Fruit fly (Drosophila melanogaster) whole organism, embryonic: ENCODE measurements around the gene dbo.

Source experiments
- Aef1 ChIP-seq: fragments of 200-800 bp; sonication (Bioruptor generic); IDR thresholded peaks from 3 replicates; pipeline ENCODE4 v1.3.6; 2022; ENCODE audit warnings: missing biosample characterization, missing genetic modification characterization
- B-H1 ChIP-seq: fragments of 200-800 bp; sonication (Bioruptor generic); IDR thresholded peaks from 3 replicates; pipeline ENCODE4 v1.3.6; 2022; ENCODE audit warnings: missing biosample characterization, missing genetic modification characterization
- CG12155 ChIP-seq: fragments of 200-800 bp; sonication (Bioruptor generic); optimal IDR thresholded peaks from 3 replicates; lab custom pipeline; 2016; ENCODE audit warnings: missing biosample characterization, missing genetic modification characterization
- CG12219 ChIP-seq: fragments of 200-800 bp; sonication (Bioruptor generic); optimal IDR thresholded peaks from 3 replicates; lab custom pipeline; 2018; ENCODE audit warnings: missing biosample characterization, mild to moderate bottlenecking, missing genetic modification characterization
- CG13287 ChIP-seq: fragments of 200-800 bp; sonication (Bioruptor generic); IDR thresholded peaks from 2 replicates; pipeline ENCODE4 v1.3.6; 2022; ENCODE audit warnings: missing biosample characterization, missing genetic modification characterization; ENCODE audit not compliant: partially characterized antibody
- CG13775 ChIP-seq: fragments of 200-800 bp; sonication (Bioruptor generic); optimal IDR thresholded peaks from 3 replicates; lab custom pipeline; 2017; ENCODE audit warnings: missing biosample characterization, mild to moderate bottlenecking, missing genetic modification characterization
- CG15601 ChIP-seq: fragments of 200-800 bp; sonication (Bioruptor generic); optimal IDR thresholded peaks from 3 replicates; lab custom pipeline; 2019; ENCODE audit warnings: missing biosample characterization, mild to moderate bottlenecking, missing genetic modification characterization, moderate library complexity
- CG17186 ChIP-seq: fragments of 200-800 bp; sonication (Bioruptor generic); optimal IDR thresholded peaks from 3 replicates; lab custom pipeline; 2017; ENCODE audit warnings: missing biosample characterization, missing genetic modification reagents, missing genetic modification characterization
- CG17361 ChIP-seq: fragments of 200-800 bp; sonication (Bioruptor generic); IDR thresholded peaks from 3 replicates; pipeline ENCODE4 v1.3.6; 2022; ENCODE audit warnings: missing biosample characterization, missing genetic modification characterization
- CG2199 ChIP-seq: fragments of 200-800 bp; sonication (Bioruptor generic); IDR thresholded peaks from 3 replicates; pipeline ENCODE4 v1.3.6; 2022; ENCODE audit warnings: missing biosample characterization, missing genetic modification characterization
- CG2889 ChIP-seq: fragments of 200-800 bp; sonication (Bioruptor generic); IDR thresholded peaks from 3 replicates; pipeline ENCODE4 v1.3.6; 2022; ENCODE audit warnings: missing biosample characterization, missing genetic modification characterization
- CG3995 ChIP-seq: fragments of 200-800 bp; sonication (Bioruptor generic); optimal IDR thresholded peaks from 3 replicates; lab custom pipeline; 2016; ENCODE audit warnings: missing biosample characterization, missing genetic modification characterization
- CG6791 ChIP-seq: fragments of 200-800 bp; sonication (Bioruptor generic); IDR thresholded peaks from 3 replicates; pipeline ENCODE4 v1.3.6; 2022; ENCODE audit warnings: missing biosample characterization, missing genetic modification characterization; ENCODE audit not compliant: partially characterized antibody
- CG8089 ChIP-seq: fragments of 200-800 bp; sonication (Bioruptor generic); optimal IDR thresholded peaks from 3 replicates; lab custom pipeline; 2016; ENCODE audit warnings: missing biosample characterization, missing genetic modification characterization
- CG8944 ChIP-seq: fragments of 200-800 bp; sonication (Bioruptor generic); optimal IDR thresholded peaks from 3 replicates; lab custom pipeline; 2016; ENCODE audit warnings: missing biosample characterization, missing genetic modification characterization
- HLH54F ChIP-seq: fragments of 200-800 bp; sonication (Bioruptor generic); optimal IDR thresholded peaks from 3 replicates; lab custom pipeline; 2016; ENCODE audit warnings: missing biosample characterization, missing genetic modification characterization
- HmgZ ChIP-seq: fragments of 200-800 bp; sonication (Bioruptor generic); optimal IDR thresholded peaks from 2 replicates; lab custom pipeline; 2018; ENCODE audit warnings: missing biosample characterization, mild to moderate bottlenecking, missing genetic modification characterization
- Med ChIP-seq: fragments of 200-800 bp; sonication (Bioruptor generic); peaks from one replicate; lab custom pipeline; 2016; ENCODE audit warnings: missing biosample characterization, missing genetic modification characterization, mild to moderate bottlenecking, inconsistent platforms, moderate library complexity
- Nf-YC ChIP-seq: fragments of 200-800 bp; optimal IDR thresholded peaks from 3 replicates; lab custom pipeline; 2019; ENCODE audit warnings: missing biosample characterization, mild to moderate bottlenecking, missing genetic modification characterization, moderate library complexity
- Oaz ChIP-seq: fragments of 200-800 bp; sonication (Bioruptor generic); IDR thresholded peaks from 2 replicates; pipeline ENCODE4 v1.3.6; 2022; ENCODE audit warnings: missing biosample characterization, missing genetic modification characterization
- Ravus ChIP-seq: fragments of 200-800 bp; sonication (Bioruptor generic); IDR thresholded peaks from 2 replicates; pipeline ENCODE4 v1.3.6; 2022; ENCODE audit warnings: missing biosample characterization, missing genetic modification characterization
- Side ChIP-seq: fragments of 200-800 bp; sonication (Bioruptor generic); optimal IDR thresholded peaks from 2 replicates; lab custom pipeline; 2016; ENCODE audit warnings: missing biosample characterization, missing genetic modification characterization
- Trl ChIP-seq, 3 experiments: fragments of >200 bp in 2 of 3; fragments of 200-800 bp in 1 of 3; sonication (Bioruptor generic) in 1 of 3; optimal IDR thresholded peaks; 2 replicates in 1 of 3; 3 replicates in 2 of 3; lab custom pipeline; 2016 to 2017; ENCODE audit warnings: missing biosample characterization in 1 of 3, missing genetic modification characterization in 1 of 3
- al ChIP-seq: fragments of 200-800 bp; sonication (Bioruptor generic); IDR thresholded peaks from 2 replicates; pipeline ENCODE4 v1.3.6; 2022; ENCODE audit warnings: missing biosample characterization, missing genetic modification characterization
- ara ChIP-seq: fragments of 200-800 bp; sonication (Bioruptor generic); IDR thresholded peaks from 2 replicates; pipeline ENCODE4 v1.3.6; 2022; ENCODE audit warnings: missing biosample characterization, missing genetic modification characterization
- bbx ChIP-seq: fragments of 200-800 bp; sonication (Bioruptor generic); IDR thresholded peaks from 2 replicates; pipeline ENCODE4 v1.3.6; 2022; ENCODE audit warnings: missing biosample characterization, missing genetic modification characterization; ENCODE audit not compliant: partially characterized antibody
- caup ChIP-seq: fragments of 200-800 bp; sonication (Bioruptor generic); optimal IDR thresholded peaks from 3 replicates; lab custom pipeline; 2017; ENCODE audit warnings: missing biosample characterization, mild to moderate bottlenecking, missing genetic modification characterization, moderate library complexity; ENCODE audit not compliant: severe bottlenecking
- danr ChIP-seq: fragments of 200-800 bp; sonication (Bioruptor generic); IDR thresholded peaks from 2 replicates; pipeline ENCODE4 v1.3.6; 2022; ENCODE audit warnings: missing biosample characterization, missing genetic modification characterization
- dati ChIP-seq: fragments of 200-800 bp; sonication (Bioruptor generic); IDR thresholded peaks from 2 replicates; pipeline ENCODE4 v1.3.6; 2022; ENCODE audit warnings: missing biosample characterization, missing genetic modification characterization
- dimm ChIP-seq: fragments of 200-800 bp; sonication (Bioruptor generic); IDR thresholded peaks from 2 replicates; pipeline ENCODE4 v1.3.6; 2022; ENCODE audit warnings: missing biosample characterization, missing genetic modification characterization
- emc ChIP-seq: fragments of 200-800 bp; sonication (Bioruptor generic); optimal IDR thresholded peaks from 2 replicates; lab custom pipeline; 2016; ENCODE audit warnings: missing biosample characterization, missing genetic modification characterization
- jing ChIP-seq: fragments of 200-800 bp; sonication (Bioruptor generic); optimal IDR thresholded peaks from 2 replicates; lab custom pipeline; 2018; ENCODE audit warnings: missing biosample characterization, mild to moderate bottlenecking, missing genetic modification characterization
- lab ChIP-seq: fragments of 200-800 bp; sonication (Bioruptor generic); optimal IDR thresholded peaks from 3 replicates; lab custom pipeline; 2017; ENCODE audit warnings: missing biosample characterization, missing genetic modification characterization, mild to moderate bottlenecking, moderate library complexity, missing genetic modification reagents
- odd ChIP-seq: fragments of 200-800 bp; sonication (Bioruptor generic); optimal IDR thresholded peaks from 2 replicates; lab custom pipeline; 2017; ENCODE audit warnings: missing biosample characterization, mild to moderate bottlenecking, missing genetic modification characterization
- p53 ChIP-seq: fragments of 200-800 bp; sonication (Bioruptor generic); optimal IDR thresholded peaks from 2 replicates; lab custom pipeline; 2016; ENCODE audit warnings: missing biosample characterization, missing genetic modification characterization
- peb ChIP-seq: fragments of 200-800 bp; sonication (Bioruptor generic); IDR thresholded peaks from 2 replicates; pipeline ENCODE4 v1.3.6; 2022; ENCODE audit warnings: missing biosample characterization, missing genetic modification characterization
- prd ChIP-seq, 3 experiments: fragments of >200 bp in 2 of 3; fragments of 200-800 bp in 1 of 3; sonication (Bioruptor generic) in 1 of 3; optimal IDR thresholded peaks in 2 of 3; IDR thresholded peaks in 1 of 3; 2 replicates in 2 of 3; 3 replicates in 1 of 3; pipeline versions ENCODE4 v1.3.6 to Lab custom; 2017 to 2022; ENCODE audit warnings: missing biosample characterization in 1 of 3, missing genetic modification characterization in 1 of 3
- pros ChIP-seq: fragments of 200-800 bp; sonication (Bioruptor generic); optimal IDR thresholded peaks from 3 replicates; lab custom pipeline; 2019; ENCODE audit warnings: missing biosample characterization, mild to moderate bottlenecking, missing genetic modification characterization, moderate library complexity
- sim ChIP-seq: fragments of 200-800 bp; sonication (Bioruptor generic); IDR thresholded peaks from 2 replicates; pipeline ENCODE4 v1.3.6; 2022; ENCODE audit warnings: missing biosample characterization, missing genetic modification characterization
- sisA ChIP-seq: fragments of 200-800 bp; sonication (Bioruptor generic); IDR thresholded peaks from 2 replicates; pipeline ENCODE4 v1.3.6; 2022; ENCODE audit warnings: missing biosample characterization, missing genetic modification characterization
- sob ChIP-seq: fragments of 200-800 bp; sonication (Bioruptor generic); IDR thresholded peaks from 2 replicates; pipeline ENCODE4 v1.3.6; 2022; ENCODE audit warnings: missing biosample characterization, missing genetic modification characterization
- sr ChIP-seq: fragments of 200-800 bp; sonication (Bioruptor generic); IDR thresholded peaks from 3 replicates; pipeline ENCODE4 v1.3.6; 2022; ENCODE audit warnings: missing biosample characterization, missing genetic modification characterization
- tll ChIP-seq, 2 experiments: fragments of 200-800 bp in 1 of 2; fragments of >200 bp in 1 of 2; sonication (Bioruptor generic) in 1 of 2; optimal IDR thresholded peaks; 2 replicates each; lab custom pipeline; 2017 to 2019; ENCODE audit warnings: missing biosample characterization in 2 of 2, missing genetic modification characterization in 2 of 2, mild to moderate bottlenecking in 1 of 2, moderate library complexity in 1 of 2
- unpg ChIP-seq: fragments of 200-800 bp; sonication (Bioruptor generic); optimal IDR thresholded peaks from 3 replicates; lab custom pipeline; 2018; ENCODE audit warnings: missing biosample characterization, mild to moderate bottlenecking, missing genetic modification characterization, moderate library complexity

Gene dbo

DNA sequence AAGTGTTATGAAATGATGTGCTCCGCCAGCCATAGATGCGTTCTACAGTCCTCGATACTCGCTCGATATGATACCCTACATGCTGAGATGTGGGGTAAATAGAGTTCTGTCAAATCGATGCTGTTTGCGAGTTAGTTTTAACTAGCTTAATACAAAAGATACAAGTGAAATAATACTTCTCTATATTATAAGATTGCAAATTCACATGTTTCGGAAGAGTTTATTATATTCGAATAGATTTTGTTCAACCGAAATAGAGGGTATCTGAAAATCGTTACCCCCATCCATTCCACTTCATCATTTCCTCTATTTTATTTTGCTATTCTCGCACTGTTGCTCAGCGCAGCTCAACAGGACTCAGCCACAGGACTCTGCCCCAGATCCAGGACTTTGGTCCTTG is 32.4 kb upstream of the dbo start (continued):
- TF ChIP-seq Aef1 (GFP tag; lab: Robert Waterston, UW) (no peak), dati (GFP tag; lab: Robert Waterston, UW) (no peak), HLH54F (GFP tag; lab: Kevin White, UChicago) (no peak), CG2199 (GFP tag; lab: Robert Waterston, UW) (no peak; the same call in 1 of the 3 replicates), sob (GFP tag; lab: Robert Waterston, UW) (no peak), Trl (optimal IDR thresholded peaks at IDR 0.05; lab: Kevin White, UChicago) (no peak), Trl (GFP tag; optimal IDR thresholded peaks at IDR 0.05; lab: Kevin White, UChicago) (no peak), CG6791 (GFP tag; lab: Robert Waterston, UW) (no peak), danr (no peak), jing (no peak), CG12219 (GFP tag; lab: Kevin White, UChicago) (peak; percentile 21), ara (GFP tag; lab: Robert Waterston, UW) (no peak), bbx (GFP tag; lab: Robert Waterston, UW) (no peak), B-H1 (GFP tag; lab: Robert Waterston, UW) (no peak), emc (GFP tag; lab: Kevin White, UChicago) (no peak), CG3995 (GFP tag; lab: Kevin White, UChicago) (no peak), Nf-YC (tag; lab: Kevin White, UChicago) (no peak), Side (peak; percentile 13), CG8944 (GFP tag; lab: Kevin White, UChicago) (no peak), Med (GFP tag; lab: Kevin White, UChicago) (peak; percentile 67), al (GFP tag; lab: Robert Waterston, UW) (no peak), Oaz (no peak), prd (optimal IDR thresholded peaks at IDR 0.05; lab: Kevin White, UChicago) (no peak), prd (GFP tag; IDR thresholded peaks at IDR 0.05; lab: Robert Waterston, UW) (peak; percentile 79), lab (GFP tag; lab: Kevin White, UChicago) (peak; percentile 51), CG13775 (GFP tag; lab: Kevin White, UChicago) (peak; percentile 35), unpg (GFP tag; lab: Kevin White, UChicago) (peak; percentile 33), CG12155 (no peak), caup (GFP tag; lab: Kevin White, UChicago) (peak; percentile 0), CG17186 (GFP tag; lab: Kevin White, UChicago) (no peak), p53 (GFP tag; lab: Kevin White, UChicago) (no peak), CG13287 (GFP tag; lab: Robert Waterston, UW) (no peak), CG8089 (GFP tag; lab: Kevin White, UChicago) (no peak), sisA (GFP tag; lab: Robert Waterston, UW) (peak; percentile 44), dimm (GFP tag; lab: Robert Waterston, UW) (no peak), pros (no peak), HmgZ (tag; lab: Kevin White, UChicago) (no peak), Ravus (GFP tag; lab: Robert Waterston, UW) (no peak), CG2889 (GFP tag; lab: Robert Waterston, UW) (no peak), sim (GFP tag; lab: Robert Waterston, UW) (no peak), peb (GFP tag; lab: Robert Waterston, UW) (no peak), tll (GFP tag; optimal IDR thresholded peaks at IDR 0.05; lab: Kevin White, UChicago) (no peak), odd (GFP tag; lab: Kevin White, UChicago) (no peak), CG15601 (no peak), sr (GFP tag; lab: Robert Waterston, UW) (no peak), CG17361 (GFP tag; lab: Robert Waterston, UW) (0 out of 3 replicates have a peak, but pooled peaks have one; percentile 39)
